4 fruit fly cellular contexts compared by ENCODE assay signal in the genomic region with DNA sequence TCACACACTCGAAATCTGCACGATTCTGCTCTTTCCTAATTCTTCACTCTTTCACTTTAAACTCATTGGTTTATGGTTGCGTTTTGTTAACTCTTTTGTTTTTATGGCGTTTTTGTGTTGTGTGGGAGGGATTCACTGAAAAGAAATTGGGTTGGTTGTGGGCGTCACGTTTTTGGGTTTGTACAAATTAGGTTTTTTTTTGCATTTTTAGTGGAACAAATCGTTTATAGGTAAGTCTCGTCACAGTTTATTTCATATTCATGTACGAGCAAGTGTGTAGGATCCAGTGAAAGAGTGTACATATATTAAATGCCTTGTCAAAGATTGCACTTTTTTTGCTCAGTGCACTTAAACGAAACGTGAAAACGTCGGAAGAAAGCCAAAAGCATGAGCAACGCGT.
A peak's percentile ranks its signal among the peaks of the same experiment; 100 is the strongest.
TF ChIP-seq lines count a peak whose summit lies in the region.

No protein-coding gene starts in this region.

- no peak for TF ChIP-seq CTCF in whole organism, embryonic (GFP tag; optimal IDR thresholded peaks at IDR 0.05; lab: Kevin White, UChicago)

TF ChIP-seq in whole organism, embryonic, 481 proteins besides CTCF, POLR2A, EP300 and RAD21 (continues in another document):
- TF ChIP-seq CG12659 (GFP tag; optimal IDR thresholded peaks at IDR 0.05; lab: Kevin White, UChicago) (peak; percentile 25), CG7556 (GFP tag; optimal IDR thresholded peaks at IDR 0.05; lab: Kevin White, UChicago) (peak; percentile 18), pho (GFP tag; optimal IDR thresholded peaks at IDR 0.05; lab: Kevin White, UChicago) (no peak), CG14965 (GFP tag; optimal IDR thresholded peaks at IDR 0.05; lab: Kevin White, UChicago; ENCODE audit: borderline replicate concordance) (no peak), CG10565 (GFP tag; optimal IDR thresholded peaks at IDR 0.05; lab: Kevin White, UChicago) (no peak), CoRest (tag; optimal IDR thresholded peaks at IDR 0.05; lab: Kevin White, UChicago) (peak; percentile 38), cas (GFP tag; IDR thresholded peaks at IDR 0.05; lab: Robert Waterston, UW) (no peak), Sox100B (GFP tag; optimal IDR thresholded peaks at IDR 0.05; lab: Kevin White, UChicago) (peak; percentile 20), Opbp (GFP tag; IDR thresholded peaks at IDR 0.05; lab: Robert Waterston, UW; ENCODE audit: partially characterized antibody) (no peak), BEAF-32 (GFP tag; optimal IDR thresholded peaks at IDR 0.05; lab: Kevin White, UChicago) (no peak), CG11504 (tag; optimal IDR thresholded peaks at IDR 0.05; lab: Kevin White, UChicago) (peak; percentile 60), eve (GFP tag; optimal IDR thresholded peaks at IDR 0.05; lab: Kevin White, UChicago) (peak in 1 of 2 experiments; percentile 89), CG31365 (tag; optimal IDR thresholded peaks at IDR 0.05; lab: Kevin White, UChicago) (no peak), Bdp1 (GFP tag; optimal IDR thresholded peaks at IDR 0.05; lab: Kevin White, UChicago) (no peak), mld (GFP tag; IDR thresholded peaks at IDR 0.05; lab: Robert Waterston, UW; ENCODE audit: partially characterized antibody) (no peak), CG18599 (GFP tag; optimal IDR thresholded peaks at IDR 0.05; lab: Kevin White, UChicago) (no peak), tap (tag; optimal IDR thresholded peaks at IDR 0.05; lab: Kevin White, UChicago) (no peak), D19B (GFP tag; optimal IDR thresholded peaks at IDR 0.05; lab: Kevin White, UChicago) (peak; percentile 9), grau (tag; optimal IDR thresholded peaks at IDR 0.05; lab: Kevin White, UChicago) (peak; percentile 5), Oli (tag; optimal IDR thresholded peaks at IDR 0.05; lab: Kevin White, UChicago) (peak; percentile 23), Max (GFP tag; optimal IDR thresholded peaks at IDR 0.05; lab: Kevin White, UChicago) (no peak)

TF ChIP-seq in whole organism, prepupa, 60 proteins besides CTCF, POLR2A, EP300 and RAD21 (continues in another document):
- TF ChIP-seq dac (GFP tag; optimal IDR thresholded peaks at IDR 0.05; lab: Kevin White, UChicago) (no peak), spab (GFP tag; optimal IDR thresholded peaks at IDR 0.05; lab: Kevin White, UChicago) (no peak), Hr4 (GFP tag; optimal IDR thresholded peaks at IDR 0.05; lab: Kevin White, UChicago) (peak; percentile 39), Ets96B (tag; optimal IDR thresholded peaks at IDR 0.05; lab: Kevin White, UChicago) (no peak), CG3919 (GFP tag; optimal IDR thresholded peaks at IDR 0.05; lab: Kevin White, UChicago) (no peak), Ets21C (GFP tag; optimal IDR thresholded peaks at IDR 0.05; lab: Kevin White, UChicago) (peak; percentile 65), OdsH (GFP tag; optimal IDR thresholded peaks at IDR 0.05; lab: Kevin White, UChicago) (peak; percentile 48), CG7368 (GFP tag; optimal IDR thresholded peaks at IDR 0.05; lab: Kevin White, UChicago) (no peak), CG8632 (GFP tag; optimal IDR thresholded peaks at IDR 0.05; lab: Kevin White, UChicago) (peak; percentile 27), CG6163 (GFP tag; IDR thresholded peaks at IDR 0.05; lab: Robert Waterston, UW) (no peak), CG32006 (GFP tag; optimal IDR thresholded peaks at IDR 0.05; lab: Kevin White, UChicago) (peak; percentile 41), CG31627 (GFP tag; optimal IDR thresholded peaks at IDR 0.05; lab: Kevin White, UChicago) (peak; percentile 80), eg (GFP tag; IDR thresholded peaks at IDR 0.05; lab: Robert Waterston, UW) (no peak), CG10631 (GFP tag; optimal IDR thresholded peaks at IDR 0.05; lab: Kevin White, UChicago) (peak; percentile 46), Eip93F (GFP tag; optimal IDR thresholded peaks at IDR 0.05; lab: Kevin White, UChicago) (no peak), CG11294 (GFP tag; IDR thresholded peaks at IDR 0.05; lab: Robert Waterston, UW) (no peak), fd85E (GFP tag; optimal IDR thresholded peaks at IDR 0.05; lab: Kevin White, UChicago) (no peak), CG8119 (GFP tag; IDR thresholded peaks at IDR 0.05; lab: Robert Waterston, UW) (no peak), Hr38 (GFP tag; optimal IDR thresholded peaks at IDR 0.05; lab: Kevin White, UChicago) (no peak), CG15336 (GFP tag; IDR thresholded peaks at IDR 0.05; lab: Robert Waterston, UW) (no peak), vri (GFP tag; optimal IDR thresholded peaks at IDR 0.05; lab: Kevin White, UChicago) (peak; percentile 58), CG34406 (GFP tag; optimal IDR thresholded peaks at IDR 0.05; lab: Kevin White, UChicago) (peak; percentile 55), CG3032 (tag; optimal IDR thresholded peaks at IDR 0.05; lab: Kevin White, UChicago) (no peak)

TF ChIP-seq in whole organism, pupa, 21 proteins besides CTCF, POLR2A, EP300 and RAD21:
- TF ChIP-seq CG34367 (tag; optimal IDR thresholded peaks at IDR 0.05; lab: Kevin White, UChicago) (no peak), CG4496 (GFP tag; IDR thresholded peaks at IDR 0.05; lab: Robert Waterston, UW) (0 out of 3 replicates have a peak, but pooled peaks have one; percentile 34), CG9948 (tag; optimal IDR thresholded peaks at IDR 0.05; lab: Kevin White, UChicago) (peak; percentile 17), Pif1A (GFP tag; optimal IDR thresholded peaks at IDR 0.05; lab: Kevin White, UChicago) (peak; percentile 23), CG17806 (tag; optimal IDR thresholded peaks at IDR 0.05; lab: Kevin White, UChicago) (no peak), Snoo (tag; optimal IDR thresholded peaks at IDR 0.05; lab: Kevin White, UChicago) (peak; percentile 58), gl (tag; optimal IDR thresholded peaks at IDR 0.05; lab: Kevin White, UChicago) (no peak), Pif1B (GFP tag; optimal IDR thresholded peaks at IDR 0.05; lab: Kevin White, UChicago) (no peak)

TF ChIP-seq in whole organism, wandering third instar larva, 38 proteins besides CTCF, POLR2A, EP300 and RAD21:
- TF ChIP-seq Dfd (GFP tag; optimal IDR thresholded peaks at IDR 0.05; lab: Kevin White, UChicago) (no peak), psq (GFP tag; optimal IDR thresholded peaks at IDR 0.05; lab: Kevin White, UChicago) (peak; percentile 76), CrebA (GFP tag; optimal IDR thresholded peaks at IDR 0.05; lab: Kevin White, UChicago; ENCODE audit: borderline replicate concordance) (no peak), dsf (GFP tag; optimal IDR thresholded peaks at IDR 0.05; lab: Kevin White, UChicago; ENCODE audit: borderline replicate concordance) (no peak), CG9705 (GFP tag; optimal IDR thresholded peaks at IDR 0.05; lab: Kevin White, UChicago) (no peak), Dif (GFP tag; optimal IDR thresholded peaks at IDR 0.05; lab: Kevin White, UChicago; ENCODE audit: partially characterized antibody) (no peak), foxo (GFP tag; optimal IDR thresholded peaks at IDR 0.05; lab: Kevin White, UChicago) (peak in 1 of 2 experiments; percentile 83), Hnf4 (GFP tag; optimal IDR thresholded peaks at IDR 0.05; lab: Kevin White, UChicago) (peak; percentile 36), Abd-B (GFP tag; optimal IDR thresholded peaks at IDR 0.05; lab: Kevin White, UChicago) (no peak), Jra (GFP tag; optimal IDR thresholded peaks at IDR 0.05; lab: Kevin White, UChicago) (no peak), sage (GFP tag; optimal IDR thresholded peaks at IDR 0.05; lab: Kevin White, UChicago) (no peak), Rel (GFP tag; optimal IDR thresholded peaks at IDR 0.05; lab: Kevin White, UChicago) (no peak), Rel (tag; optimal IDR thresholded peaks at IDR 0.05; lab: Kevin White, UChicago) (no peak), pan (optimal IDR thresholded peaks at IDR 0.05; lab: Kevin White, UChicago) (no peak), usp (GFP tag; optimal IDR thresholded peaks at IDR 0.05; lab: Kevin White, UChicago) (no peak), CG32264 (GFP tag; optimal IDR thresholded peaks at IDR 0.05; lab: Kevin White, UChicago) (peak; percentile 8), lola (GFP tag; optimal IDR thresholded peaks at IDR 0.05; lab: Kevin White, UChicago) (no peak), h (GFP tag; optimal IDR thresholded peaks at IDR 0.05; lab: Kevin White, UChicago) (peak; percentile 73), brk (GFP tag; optimal IDR thresholded peaks at IDR 0.05; lab: Kevin White, UChicago) (no peak), br (GFP tag; optimal IDR thresholded peaks at IDR 0.05; lab: Kevin White, UChicago) (peak; percentile 26), rgr (GFP tag; optimal IDR thresholded peaks at IDR 0.05; lab: Kevin White, UChicago) (peak; percentile 67), Vsx2 (GFP tag; optimal IDR thresholded peaks at IDR 0.05; lab: Kevin White, UChicago; ENCODE audit: partially characterized antibody) (no peak), HLH106 (tag; optimal IDR thresholded peaks at IDR 0.05; lab: Kevin White, UChicago) (no peak), Mio (GFP tag; optimal IDR thresholded peaks at IDR 0.05; lab: Kevin White, UChicago) (no peak), Sp1 (GFP tag; optimal IDR thresholded peaks at IDR 0.05; lab: Kevin White, UChicago) (peak; percentile 55), GATAd (GFP tag; optimal IDR thresholded peaks at IDR 0.05; lab: Kevin White, UChicago) (no peak), N (GFP tag; optimal IDR thresholded peaks at IDR 0.05; lab: Kevin White, UChicago) (no peak), tai (GFP tag; optimal IDR thresholded peaks at IDR 0.05; lab: Kevin White, UChicago) (no peak), ey (GFP tag; optimal IDR thresholded peaks at IDR 0.05; lab: Kevin White, UChicago) (peak; percentile 73), Myc (optimal IDR thresholded peaks at IDR 0.05; lab: Kevin White, UChicago) (no peak), dmrt93B (GFP tag; optimal IDR thresholded peaks at IDR 0.05; lab: Kevin White, UChicago) (no peak), Hr78 (GFP tag; optimal IDR thresholded peaks at IDR 0.05; lab: Kevin White, UChicago) (no peak), OdsH (GFP tag; optimal IDR thresholded peaks at IDR 0.05; lab: Kevin White, UChicago) (peak; percentile 71), sv (GFP tag; optimal IDR thresholded peaks at IDR 0.05; lab: Kevin White, UChicago) (no peak), dl (GFP tag; optimal IDR thresholded peaks at IDR 0.05; lab: Kevin White, UChicago; ENCODE audit: insufficient read depth in 1 of 2, partially characterized antibody in 2 of 2) (no peak), fru (GFP tag; optimal IDR thresholded peaks at IDR 0.05; lab: Kevin White, UChicago) (peak; percentile 77), jim (GFP tag; optimal IDR thresholded peaks at IDR 0.05; lab: Kevin White, UChicago) (no peak), woc (GFP tag; optimal IDR thresholded peaks at IDR 0.05; lab: Kevin White, UChicago) (peak; percentile 29), Hr83 (GFP tag; optimal IDR thresholded peaks at IDR 0.05; lab: Kevin White, UChicago; ENCODE audit: poor library complexity, severe bottlenecking) (no peak)
